Worm (Caenorhabditis elegans) whole organism, young adult: ENCODE results near the gene nhl-2.

Experiments used
- C17E4.6 ChIP-seq: fragments of 200-800 bp; sonication (Bioruptor generic); IDR thresholded peaks from 2 replicates; pipeline ENCODE4 v1.3.6; 2022; ENCODE audit warnings: missing genetic modification reagents, missing genetic modification characterization, missing compliant biosample characterization
- F33H1.4 ChIP-seq: fragments of 200-800 bp; sonication (Bioruptor generic); IDR thresholded peaks from 2 replicates; pipeline ENCODE4 v1.3.6; 2022; ENCODE audit warnings: missing genetic modification reagents, missing genetic modification characterization, missing compliant biosample characterization
- F52B5.7 ChIP-seq: sonication (generic microtip); optimal IDR thresholded peaks from 2 replicates; lab custom pipeline; 2016; ENCODE audit warnings: mild to moderate bottlenecking, missing genetic modification characterization, missing compliant biosample characterization
- F55B11.4 ChIP-seq: sonication (generic microtip); optimal IDR thresholded peaks from 2 replicates; lab custom pipeline; 2016; ENCODE audit warnings: missing compliant biosample characterization, missing genetic modification characterization, borderline replicate concordance; ENCODE audit not compliant: insufficient read depth
- Y53G8AR.9 ChIP-seq: fragments of 200-800 bp; sonication (Bioruptor generic); conservative IDR thresholded peaks from 2 replicates; pipeline ENCODE4 v1.3.6; 2022; ENCODE audit warnings: missing genetic modification reagents, missing genetic modification characterization, missing compliant biosample characterization
- Y56A3A.18 ChIP-seq: fragments of 200-800 bp; sonication (Bioruptor generic); IDR thresholded peaks from 2 replicates; pipeline ENCODE4 v1.3.6; 2022; ENCODE audit warnings: missing genetic modification reagents, missing genetic modification characterization, missing compliant biosample characterization
- Y67H2A.10 ChIP-seq: fragments of 200-800 bp; sonication (Bioruptor generic); conservative IDR thresholded peaks from 2 replicates; pipeline ENCODE4 v1.3.6; 2022; ENCODE audit warnings: missing genetic modification reagents, missing genetic modification characterization, missing compliant biosample characterization
- atf-7 ChIP-seq: sonication (generic microtip); optimal IDR thresholded peaks from 2 replicates; lab custom pipeline; 2017; ENCODE audit warnings: mild to moderate bottlenecking, missing genetic modification characterization, missing compliant biosample characterization
- attf-3 ChIP-seq: fragments of 200-800 bp; sonication (Bioruptor generic); conservative IDR thresholded peaks from 2 replicates; pipeline ENCODE4 v1.3.6; 2022; ENCODE audit warnings: missing genetic modification reagents, missing genetic modification characterization, missing compliant biosample characterization
- ccch-3 ChIP-seq: fragments of 200-800 bp; sonication (Bioruptor generic); optimal IDR thresholded peaks from 2 replicates; lab custom pipeline; 2018; ENCODE audit warnings: mild to moderate bottlenecking, missing genetic modification characterization, missing compliant biosample characterization
- ceh-40 ChIP-seq: fragments of 200-800 bp; sonication (Bioruptor generic); IDR thresholded peaks from 2 replicates; pipeline ENCODE4 v1.3.6; 2022; ENCODE audit warnings: missing genetic modification characterization, missing compliant biosample characterization
- ceh-79 ChIP-seq: sonication (generic microtip); optimal IDR thresholded peaks from 2 replicates; lab custom pipeline; 2017; ENCODE audit warnings: mild to moderate bottlenecking, missing genetic modification characterization, missing compliant biosample characterization
- ceh-91 ChIP-seq: fragments of 200-800 bp; sonication (Bioruptor generic); IDR thresholded peaks from 2 replicates; pipeline ENCODE4 v1.3.6; 2022; ENCODE audit warnings: missing genetic modification reagents, missing genetic modification characterization, missing compliant biosample characterization
- chd-7 ChIP-seq: sonication (generic microtip); optimal IDR thresholded peaks from 2 replicates; lab custom pipeline; 2016; ENCODE audit warnings: mild to moderate bottlenecking, missing genetic modification characterization, moderate library complexity, missing compliant biosample characterization
- dox-1 ChIP-seq: fragments of 200-800 bp; sonication (Bioruptor generic); IDR thresholded peaks from 2 replicates; pipeline ENCODE4 v1.3.6; 2022; ENCODE audit warnings: missing genetic modification reagents, missing genetic modification characterization, missing compliant biosample characterization
- efl-1 ChIP-seq: fragments of 150-350 bp; optimal IDR thresholded peaks from 2 replicates; lab custom pipeline; 2014; ENCODE audit warnings: missing biosample characterization, missing genetic modification reagents, missing genetic modification characterization
- egl-18 ChIP-seq: fragments of 200-800 bp; sonication (Bioruptor generic); IDR thresholded peaks from 2 replicates; pipeline ENCODE4 v1.3.6; 2022; ENCODE audit warnings: missing genetic modification reagents, missing genetic modification characterization, missing compliant biosample characterization
- egl-44 ChIP-seq: fragments of 200-800 bp; sonication (Bioruptor generic); IDR thresholded peaks from 2 replicates; pipeline ENCODE4 v1.3.6; 2022; ENCODE audit warnings: missing genetic modification reagents, missing genetic modification characterization, missing compliant biosample characterization
- ets-4 ChIP-seq: fragments of 200-800 bp; sonication (Bioruptor generic); optimal IDR thresholded peaks from 2 replicates; lab custom pipeline; 2018; ENCODE audit warnings: mild to moderate bottlenecking, missing genetic modification characterization, missing compliant biosample characterization
- him-1 ChIP-seq: sonication (generic microtip); optimal IDR thresholded peaks from 2 replicates; lab custom pipeline; 2016; ENCODE audit warnings: missing genotype, missing genetic modification reagents, missing genetic modification characterization, missing compliant biosample characterization
- hrde-1 ChIP-seq: sonication (generic microtip); optimal IDR thresholded peaks from 2 replicates; lab custom pipeline; 2016; ENCODE audit warnings: missing genetic modification characterization, mild to moderate bottlenecking, missing compliant biosample characterization, moderate library complexity, missing genotype, missing genetic modification reagents, borderline replicate concordance
- let-607 ChIP-seq, 2 experiments: fragments of 200-800 bp in 1 of 2; sonication (Bioruptor generic) in 1 of 2; sonication (generic microtip) in 1 of 2; optimal IDR thresholded peaks; 2 replicates each; lab custom pipeline; 2016 to 2018; ENCODE audit warnings: mild to moderate bottlenecking in 2 of 2, missing compliant biosample characterization in 2 of 2, missing genetic modification characterization in 2 of 2, moderate library complexity in 2 of 2, missing genotype in 1 of 2
- lin-26 ChIP-seq: fragments of 200-800 bp; sonication (Bioruptor generic); IDR thresholded peaks from 2 replicates; pipeline ENCODE4 v1.3.6; 2022; ENCODE audit warnings: missing genetic modification reagents, missing genetic modification characterization, missing compliant biosample characterization
- lsl-1 ChIP-seq: fragments of 200-800 bp; sonication (Bioruptor generic); optimal IDR thresholded peaks from 2 replicates; lab custom pipeline; 2018; ENCODE audit warnings: mild to moderate bottlenecking, missing genetic modification characterization, moderate library complexity, missing compliant biosample characterization
- madf-3 ChIP-seq: fragments of 200-800 bp; sonication (Bioruptor generic); IDR thresholded peaks from 2 replicates; pipeline ENCODE4 v1.3.6; 2022; ENCODE audit warnings: missing genetic modification reagents, missing genetic modification characterization, missing compliant biosample characterization
- madf-6 ChIP-seq: fragments of 200-800 bp; sonication (Bioruptor generic); IDR thresholded peaks from 2 replicates; pipeline ENCODE4 v1.3.6; 2022; ENCODE audit warnings: missing genetic modification reagents, missing genetic modification characterization, missing compliant biosample characterization
- mxl-1 ChIP-seq: sonication (generic microtip); optimal IDR thresholded peaks from 2 replicates; lab custom pipeline; 2016; ENCODE audit warnings: missing genetic modification characterization, missing compliant biosample characterization
- sdz-38 ChIP-seq: sonication (generic microtip); optimal IDR thresholded peaks from 2 replicates; lab custom pipeline; 2016; ENCODE audit warnings: missing genotype, missing genetic modification characterization, missing compliant biosample characterization
- sea-2 ChIP-seq: fragments of 200-800 bp; sonication (Bioruptor generic); IDR thresholded peaks from 2 replicates; pipeline ENCODE4 v1.3.6; 2022; ENCODE audit warnings: missing genetic modification characterization, missing compliant biosample characterization
- snpc-4 ChIP-seq, 5 experiments: fragments of 150-350 bp in 1 of 5; sonication (generic microtip) in 4 of 5; optimal IDR thresholded peaks; 2 replicates each; lab custom pipeline; 2014 to 2018; ENCODE audit warnings: missing genetic modification characterization in 5 of 5, missing biosample characterization in 3 of 5, antibody characterized with exemption in 2 of 5, mild to moderate bottlenecking in 2 of 5, missing compliant biosample characterization in 2 of 5, missing genotype in 2 of 5, moderate library complexity in 2 of 5, missing genetic modification reagents in 1 of 5
- somi-1 ChIP-seq: fragments of 200-800 bp; sonication (Bioruptor generic); optimal IDR thresholded peaks from 2 replicates; lab custom pipeline; 2018; ENCODE audit warnings: mild to moderate bottlenecking, missing genetic modification characterization, missing compliant biosample characterization
- tlf-1 ChIP-seq: fragments of 200-800 bp; sonication (Bioruptor generic); optimal IDR thresholded peaks from 2 replicates; lab custom pipeline; 2018; ENCODE audit warnings: mild to moderate bottlenecking, missing genetic modification characterization, missing compliant biosample characterization
- xnd-1 ChIP-seq: sonication (generic microtip); optimal IDR thresholded peaks from 2 replicates; lab custom pipeline; 2016; ENCODE audit warnings: missing genotype, missing genetic modification reagents, missing genetic modification characterization, missing compliant biosample characterization
- zim-3 ChIP-seq: sonication (generic microtip); optimal IDR thresholded peaks from 2 replicates; lab custom pipeline; 2017; ENCODE audit warnings: mild to moderate bottlenecking, missing genetic modification characterization, moderate library complexity, missing compliant biosample characterization
- ztf-18 ChIP-seq: sonication (generic microtip); optimal IDR thresholded peaks from 2 replicates; lab custom pipeline; 2016; ENCODE audit warnings: missing genotype, mild to moderate bottlenecking, missing genetic modification characterization, missing compliant biosample characterization
- ztf-3 ChIP-seq: fragments of 200-800 bp; sonication (Bioruptor generic); optimal IDR thresholded peaks from 2 replicates; lab custom pipeline; 2018; ENCODE audit warnings: mild to moderate bottlenecking, missing genetic modification characterization, missing compliant biosample characterization

Gene nhl-2

DNA sequence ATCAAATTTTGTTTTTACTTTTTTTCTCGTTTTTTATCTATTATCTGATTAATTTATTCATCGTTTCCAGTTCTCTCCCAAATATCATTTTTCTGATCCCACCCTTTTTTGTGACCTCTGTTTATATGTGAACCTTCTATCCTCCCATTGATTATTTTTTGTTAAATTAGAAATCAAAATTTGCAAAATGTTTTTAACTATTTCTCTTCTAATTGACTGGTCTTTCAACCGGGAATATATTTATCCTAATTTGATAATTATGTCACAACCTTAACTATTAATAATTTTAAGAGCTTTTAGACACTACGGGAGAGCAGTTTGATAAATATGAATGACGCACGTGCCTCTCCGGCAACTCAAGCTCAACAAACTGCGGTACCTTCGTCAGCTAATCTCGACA is 45.3 kb upstream of the nhl-2 start, which contains the start of gene ntl-9:
TSS of gene ntl-9 (plus strand) at position 301 of the 400 bp plus-strand sequence.
- TF ChIP-seq F55B11.4 (no peak), ztf-3 (no peak), C17E4.6 (GFP tag; lab: Robert Waterston, UW) (no peak), let-607 (tag; optimal IDR thresholded peaks at IDR 0.05; lab: Kevin White, UChicago) (no peak)

DNA sequence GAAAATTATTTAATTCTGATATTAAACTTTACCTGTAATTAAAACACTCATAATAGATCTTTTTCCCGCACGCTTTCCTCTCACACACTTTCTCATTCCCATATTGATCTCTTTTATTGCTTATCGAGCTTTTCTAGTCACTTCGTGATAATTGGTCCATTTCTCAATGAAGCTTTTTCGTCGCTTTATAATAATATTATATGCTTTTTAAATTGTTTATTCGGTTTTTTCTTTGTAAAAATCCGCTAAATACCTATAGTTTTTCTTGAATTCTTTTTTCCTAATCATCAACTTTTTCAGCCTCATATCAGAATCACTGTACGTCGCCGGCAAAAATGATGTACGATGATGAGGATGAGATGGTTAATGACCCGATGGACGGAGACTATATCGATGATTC is 40.4 kb upstream of the nhl-2 start, which contains the start of gene rpb-2:
TSS of gene rpb-2 (plus strand) at position 301 of the 400 bp plus-strand sequence.
- no peak for TF ChIP-seq ccch-3 (GFP tag; lab: Kevin White, UChicago)
- TF ChIP-seq zim-3: no peak
- 0 out of 2 replicates have a peak, but pooled peaks have one; percentile 17 for TF ChIP-seq Y53G8AR.9 (GFP tag; lab: Robert Waterston, UW)

DNA sequence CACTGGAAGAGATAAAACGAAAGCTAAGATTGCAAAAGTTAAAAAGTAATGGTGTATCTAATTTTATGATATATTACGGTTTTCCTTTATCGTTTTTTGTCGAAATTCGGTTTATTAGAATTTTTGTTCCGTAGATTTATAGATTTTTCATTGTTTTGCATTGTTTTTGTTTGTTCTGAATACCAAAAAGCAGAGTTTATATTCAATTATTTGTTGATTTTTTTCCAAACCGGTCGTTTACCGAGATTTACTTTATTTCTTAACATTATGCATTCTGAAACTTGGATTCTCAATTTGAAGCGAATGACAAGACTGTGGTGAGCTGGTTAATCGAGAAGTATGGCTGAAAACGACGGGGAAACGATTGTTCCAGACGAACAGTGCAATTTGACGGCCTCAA is 38.1 kb upstream of the nhl-2 start, which contains the start of gene fsn-1:
TSS of gene fsn-1 (plus strand) at position 301 of the 400 bp plus-strand sequence.
- 0 out of 2 replicates have a peak, but pooled peaks have one; percentile 37 for TF ChIP-seq madf-6
- 0 out of 2 replicates have a peak, but pooled peaks have one; percentile 21 for TF ChIP-seq Y53G8AR.9 (GFP tag; lab: Robert Waterston, UW)
- TF ChIP-seq hrde-1 (tag; lab: Kevin White, UChicago): no peak

DNA sequence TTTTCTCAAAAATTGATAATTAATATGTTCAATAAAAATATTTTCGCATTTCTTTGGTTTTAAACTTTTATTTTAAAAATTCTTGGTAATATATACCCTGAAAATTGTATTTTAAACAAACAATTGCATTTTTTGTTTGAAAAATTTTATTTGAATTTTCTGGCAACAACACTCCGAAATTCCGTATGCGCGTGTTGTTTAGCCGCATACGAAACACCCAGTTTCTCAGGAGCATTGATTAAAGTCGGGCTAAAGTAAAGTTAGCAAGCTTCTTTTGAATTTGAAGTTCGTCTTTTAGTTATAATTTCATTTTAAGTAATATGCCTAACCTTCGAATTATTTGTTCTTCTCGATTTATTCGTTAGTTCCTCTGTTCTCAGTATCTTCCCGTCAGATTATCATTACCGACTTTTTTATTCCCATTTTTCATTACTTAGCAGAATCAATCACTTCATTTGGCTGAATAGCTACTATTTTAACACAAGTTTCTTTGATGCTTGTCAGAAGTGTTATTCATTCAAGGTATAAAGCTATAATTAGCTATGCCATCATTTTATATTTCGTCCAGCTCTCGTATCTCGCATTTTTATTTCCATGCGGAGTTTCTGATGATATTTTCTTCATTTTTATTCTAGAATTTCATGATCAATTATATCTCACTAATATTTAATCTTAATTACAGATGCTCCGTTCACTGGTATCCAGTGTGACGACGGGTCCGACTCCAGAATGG is 36.2 kb upstream of the nhl-2 start, which contains the start of gene mrps-18C:
TSS of gene mrps-18C (plus strand) at position 683 of the 733 bp plus-strand sequence.
- no peak for TF ChIP-seq egl-44 (GFP tag; lab: Robert Waterston, UW)
- TF ChIP-seq ceh-79 (tag; lab: Kevin White, UChicago): no peak
- no peak for TF ChIP-seq tlf-1
- peak; percentile 4 for TF ChIP-seq efl-1 (GFP tag; lab: Kevin White, UChicago)
- no peak for TF ChIP-seq F52B5.7 (tag; lab: Kevin White, UChicago)
- TF ChIP-seq lin-26 (GFP tag; lab: Robert Waterston, UW): no peak
- peak; percentile 92 for TF ChIP-seq attf-3 (GFP tag; lab: Robert Waterston, UW)

DNA sequence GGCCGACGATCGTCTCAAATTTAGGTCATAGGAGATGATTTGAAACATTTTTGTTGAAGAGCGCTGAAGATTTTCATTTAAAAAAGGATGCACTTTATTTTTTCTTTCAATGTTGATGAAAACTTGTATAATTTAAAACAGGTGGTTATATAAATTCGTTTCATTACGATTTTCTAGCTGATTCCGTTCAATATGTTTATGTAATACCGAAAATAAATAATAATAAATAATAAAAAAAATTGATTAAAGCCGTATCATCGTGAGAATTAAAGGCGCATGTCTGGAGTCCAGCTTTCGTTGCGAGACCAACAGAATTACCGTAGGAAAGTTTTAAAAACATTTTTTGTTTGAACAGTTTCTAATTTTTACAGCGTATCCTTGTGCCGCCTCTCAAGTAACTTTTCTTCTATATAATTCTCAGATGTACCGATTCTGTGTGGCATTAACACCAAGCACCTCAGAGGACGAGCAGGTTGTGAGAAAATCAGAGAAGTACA is 33.4 kb upstream of the nhl-2 start, which contains the start of the genes C26E6.12 and eri-9:
TSS of gene C26E6.12 (minus strand) at position 51 of the 497 bp plus-strand sequence.
TSS of gene eri-9 (plus strand) at position 248 of the 497 bp plus-strand sequence.
- TF ChIP-seq dox-1 (GFP tag; lab: Robert Waterston, UW): no peak
- no peak for TF ChIP-seq sdz-38
- peak; percentile 56; the same call in 1 of the 2 replicates for TF ChIP-seq F33H1.4 (GFP tag; lab: Robert Waterston, UW)
- no peak for TF ChIP-seq chd-7
- no peak for TF ChIP-seq madf-6
- peak; percentile 66 for TF ChIP-seq lsl-1 (GFP tag; lab: Kevin White, UChicago)

DNA sequence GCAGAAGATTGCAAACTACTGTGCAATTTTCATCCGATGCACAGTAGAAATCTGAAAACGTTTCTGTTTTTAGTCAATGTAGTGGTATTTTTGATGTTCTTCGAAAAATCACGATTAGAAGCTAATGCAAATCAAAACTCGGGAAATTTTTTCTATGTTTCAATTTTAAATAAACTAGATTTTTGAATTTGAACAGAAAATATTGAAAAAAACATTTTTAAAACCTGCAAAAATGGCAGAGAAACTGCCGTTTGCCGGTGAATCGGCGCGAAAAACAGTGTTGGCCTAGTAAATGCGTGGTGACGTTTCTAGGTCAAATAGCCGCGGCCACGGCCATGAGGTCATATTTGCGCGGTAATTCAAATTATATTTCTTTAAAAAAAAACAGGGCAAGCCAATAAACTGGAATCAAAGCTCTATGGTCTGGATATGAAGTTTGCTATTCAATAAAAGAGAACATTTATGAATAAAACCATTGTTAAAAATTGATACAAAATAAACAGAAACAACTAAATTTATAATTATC is 31.3 kb upstream of the nhl-2 start, which contains the start of gene set-2:
TSS of gene set-2 (minus strand) at position 51 of the 526 bp plus-strand sequence.
- TF ChIP-seq somi-1: no peak
- TF ChIP-seq mxl-1 (tag; lab: Kevin White, UChicago): no peak
- TF ChIP-seq chd-7: peak; percentile 19
- no peak for TF ChIP-seq sea-2 (GFP tag; lab: Robert Waterston, UW)
- TF ChIP-seq him-1 (tag; lab: Kevin White, UChicago): peak; percentile 3
- no peak for TF ChIP-seq egl-18 (GFP tag; lab: Robert Waterston, UW)
- TF ChIP-seq Y67H2A.10 (GFP tag; lab: Robert Waterston, UW): peak; percentile 45; the same call in 1 of the 2 replicates
- TF ChIP-seq Y56A3A.18 (GFP tag; lab: Robert Waterston, UW): no peak
- no peak for TF ChIP-seq atf-7 (tag; lab: Kevin White, UChicago)
- TF ChIP-seq xnd-1: peak; percentile 58
- TF ChIP-seq madf-3: peak; percentile 89
- TF ChIP-seq ztf-18 (tag; lab: Kevin White, UChicago): peak; percentile 74
- no peak for TF ChIP-seq ets-4
- peak; percentile 16 for TF ChIP-seq snpc-4 (GFP tag; optimal IDR thresholded peaks at IDR 0.05; lab: Kevin White, UChicago)
- peak in 1 of 4 experiments; percentile 37 for TF ChIP-seq snpc-4 (tag; optimal IDR thresholded peaks at IDR 0.05; lab: Kevin White, UChicago)
- peak; percentile 82 for TF ChIP-seq ceh-91 (GFP tag; lab: Robert Waterston, UW)
- peak; percentile 54; the same call in 1 of the 2 replicates for TF ChIP-seq ceh-40
